Worm (Caenorhabditis elegans) whole organism, young adult: Measurements from ENCODE around the gene spp-12.

ENCODE experiments used
- B0035.1 ChIP-seq: sonication (generic microtip); optimal IDR thresholded peaks from 2 replicates; lab custom pipeline; 2016; ENCODE audit warnings: missing genetic modification characterization, mild to moderate bottlenecking, missing compliant biosample characterization, missing genotype, missing genetic modification reagents
- B0336.3 ChIP-seq: fragments of 200-800 bp; sonication (Bioruptor generic); IDR thresholded peaks from 2 replicates; pipeline ENCODE4 v1.3.6; 2022; ENCODE audit warnings: missing genetic modification characterization, missing compliant biosample characterization
- C17E4.6 ChIP-seq: fragments of 200-800 bp; sonication (Bioruptor generic); IDR thresholded peaks from 2 replicates; pipeline ENCODE4 v1.3.6; 2022; ENCODE audit warnings: missing genetic modification reagents, missing genetic modification characterization, missing compliant biosample characterization
- F10E7.11 ChIP-seq: sonication (generic microtip); optimal IDR thresholded peaks from 2 replicates; lab custom pipeline; 2017; ENCODE audit warnings: mild to moderate bottlenecking, missing genetic modification characterization, moderate library complexity, missing compliant biosample characterization
- F55B11.4 ChIP-seq: sonication (generic microtip); optimal IDR thresholded peaks from 2 replicates; lab custom pipeline; 2016; ENCODE audit warnings: missing compliant biosample characterization, missing genetic modification characterization, borderline replicate concordance; ENCODE audit not compliant: insufficient read depth
- F57A8.1 ChIP-seq: fragments of 200-800 bp; sonication (Bioruptor generic); optimal IDR thresholded peaks from 2 replicates; lab custom pipeline; 2018; ENCODE audit warnings: mild to moderate bottlenecking, missing genetic modification characterization, moderate library complexity, missing compliant biosample characterization
- Y53G8AR.9 ChIP-seq: fragments of 200-800 bp; sonication (Bioruptor generic); conservative IDR thresholded peaks from 2 replicates; pipeline ENCODE4 v1.3.6; 2022; ENCODE audit warnings: missing genetic modification reagents, missing genetic modification characterization, missing compliant biosample characterization
- Y67H2A.10 ChIP-seq: fragments of 200-800 bp; sonication (Bioruptor generic); conservative IDR thresholded peaks from 2 replicates; pipeline ENCODE4 v1.3.6; 2022; ENCODE audit warnings: missing genetic modification reagents, missing genetic modification characterization, missing compliant biosample characterization
- Y79H2A.3 ChIP-seq: fragments of 200-800 bp; sonication (Bioruptor generic); conservative IDR thresholded peaks from 2 replicates; pipeline ENCODE4 v1.3.6; 2022; ENCODE audit warnings: missing genetic modification reagents, missing genetic modification characterization, missing compliant biosample characterization
- Y95B8A.8 ChIP-seq: fragments of 200-800 bp; sonication (Bioruptor generic); IDR thresholded peaks from 2 replicates; pipeline ENCODE4 v1.3.6; 2022; ENCODE audit warnings: missing genetic modification reagents, missing genetic modification characterization, missing compliant biosample characterization
- ZK185.1 ChIP-seq: sonication (generic microtip); optimal IDR thresholded peaks from 2 replicates; lab custom pipeline; 2016; ENCODE audit warnings: mild to moderate bottlenecking, missing genetic modification characterization, missing compliant biosample characterization; ENCODE audit not compliant: poor library complexity, severe bottlenecking
- akir-1 ChIP-seq: fragments of 200-800 bp; sonication (Bioruptor generic); optimal IDR thresholded peaks from 2 replicates; lab custom pipeline; 2018; ENCODE audit warnings: mild to moderate bottlenecking, missing genetic modification characterization, moderate library complexity, missing compliant biosample characterization
- ama-1 ChIP-seq, 3 experiments: fragments of 150-350 bp in 1 of 3; sonication (generic microtip) in 2 of 3; optimal IDR thresholded peaks; 2 replicates each; lab custom pipeline; 2014 to 2018; ENCODE audit warnings: missing biosample characterization in 2 of 3, missing genetic modification characterization in 2 of 3, missing genetic modification reagents in 2 of 3
- atf-7 ChIP-seq: sonication (generic microtip); optimal IDR thresholded peaks from 2 replicates; lab custom pipeline; 2017; ENCODE audit warnings: mild to moderate bottlenecking, missing genetic modification characterization, missing compliant biosample characterization
- attf-3 ChIP-seq: fragments of 200-800 bp; sonication (Bioruptor generic); conservative IDR thresholded peaks from 2 replicates; pipeline ENCODE4 v1.3.6; 2022; ENCODE audit warnings: missing genetic modification reagents, missing genetic modification characterization, missing compliant biosample characterization
- bed-2 ChIP-seq: fragments of 200-800 bp; sonication (Bioruptor generic); IDR thresholded peaks from 2 replicates; pipeline ENCODE4 v1.3.6; 2022; ENCODE audit warnings: missing genetic modification reagents, missing genetic modification characterization, missing compliant biosample characterization
- cebp-1 ChIP-seq, 2 experiments: fragments of 200-800 bp in 1 of 2; sonication (Bioruptor generic) in 1 of 2; sonication (generic microtip) in 1 of 2; IDR thresholded peaks in 1 of 2; optimal IDR thresholded peaks in 1 of 2; 2 replicates each; pipeline versions ENCODE4 v1.3.6 to Lab custom; 2017 to 2022; ENCODE audit warnings: missing compliant biosample characterization in 2 of 2, missing genetic modification characterization in 2 of 2, mild to moderate bottlenecking in 1 of 2, missing genetic modification reagents in 1 of 2, moderate library complexity in 1 of 2
- ceh-58 ChIP-seq: fragments of 200-800 bp; sonication (Bioruptor generic); IDR thresholded peaks from 2 replicates; pipeline ENCODE4 v1.3.6; 2022; ENCODE audit warnings: missing genetic modification characterization, missing compliant biosample characterization
- dox-1 ChIP-seq: fragments of 200-800 bp; sonication (Bioruptor generic); IDR thresholded peaks from 2 replicates; pipeline ENCODE4 v1.3.6; 2022; ENCODE audit warnings: missing genetic modification reagents, missing genetic modification characterization, missing compliant biosample characterization
- dpff-1 ChIP-seq: sonication (generic microtip); optimal IDR thresholded peaks from 2 replicates; lab custom pipeline; 2017; ENCODE audit warnings: mild to moderate bottlenecking, missing genetic modification characterization, missing compliant biosample characterization
- efl-1 ChIP-seq: fragments of 150-350 bp; optimal IDR thresholded peaks from 2 replicates; lab custom pipeline; 2014; ENCODE audit warnings: missing biosample characterization, missing genetic modification reagents, missing genetic modification characterization
- lin-54 ChIP-seq: fragments of 200-800 bp; sonication (Bioruptor generic); optimal IDR thresholded peaks from 2 replicates; lab custom pipeline; 2018; ENCODE audit warnings: mild to moderate bottlenecking, missing genetic modification characterization, missing compliant biosample characterization
- madf-10 ChIP-seq: sonication (generic microtip); optimal IDR thresholded peaks from 2 replicates; lab custom pipeline; 2016; ENCODE audit warnings: mild to moderate bottlenecking, missing genetic modification characterization, missing compliant biosample characterization
- nhr-90 ChIP-seq: sonication (generic microtip); optimal IDR thresholded peaks from 2 replicates; lab custom pipeline; 2016; ENCODE audit warnings: missing genotype, mild to moderate bottlenecking, missing genetic modification characterization, missing compliant biosample characterization
- snpc-1.3 ChIP-seq: sonication (generic microtip); optimal IDR thresholded peaks from 2 replicates; lab custom pipeline; 2017; ENCODE audit warnings: missing genetic modification characterization, mild to moderate bottlenecking, missing compliant biosample characterization, antibody characterized with exemption, moderate library complexity, missing genotype, missing genetic modification reagents; ENCODE audit not compliant: insufficient read depth
- zfh-2 ChIP-seq: fragments of 200-800 bp; sonication (Bioruptor generic); conservative IDR thresholded peaks from 2 replicates; pipeline ENCODE4 v1.3.6; 2022; ENCODE audit warnings: missing genetic modification reagents, missing genetic modification characterization, missing compliant biosample characterization
- ztf-22 ChIP-seq: fragments of 200-800 bp; sonication (Bioruptor generic); optimal IDR thresholded peaks from 2 replicates; lab custom pipeline; 2018; ENCODE audit warnings: mild to moderate bottlenecking, missing genetic modification characterization, moderate library complexity, missing compliant biosample characterization
- ztf-25 ChIP-seq: fragments of 200-800 bp; sonication (Bioruptor generic); IDR thresholded peaks from 2 replicates; pipeline ENCODE4 v1.3.6; 2022; ENCODE audit warnings: missing genetic modification reagents, missing genetic modification characterization, missing compliant biosample characterization

The spp-12 gene

ce11 chrV:13845136-13845535, 44.5 kb upstream of the spp-12 start, which contains the start of gene srx-131:
Gene srx-131, plus strand, starts transcription at chrV:13845436.
- TF ChIP-seq attf-3 (GFP tag; lab: Robert Waterston, UW) (no peak), bed-2 (GFP tag; lab: Robert Waterston, UW) (no peak)
- TF ChIP-seq, all 124 proteins: peak for 0

- no peak for TF ChIP-seq nhr-90 (tag; lab: Kevin White, UChicago)
- TF ChIP-seq B0336.3 (GFP tag; lab: Robert Waterston, UW), result no peak
- TF ChIP-seq Y53G8AR.9 (GFP tag; lab: Robert Waterston, UW), result no peak
- no peak for TF ChIP-seq zfh-2 (GFP tag; lab: Robert Waterston, UW)
- no peak for TF ChIP-seq dox-1 (GFP tag; lab: Robert Waterston, UW)
- no peak for TF ChIP-seq snpc-1.3
- no peak for TF ChIP-seq efl-1 (GFP tag; lab: Kevin White, UChicago)
- TF ChIP-seq dpff-1, result no peak
Observed at ce11 chrV:13848379-13848778, 41.2 kb upstream of the spp-12 start, which contains the start of gene srx-133. Gene srx-133, plus strand, starts transcription at chrV:13848679.

ce11 chrV:13850170-13850569, 39.4 kb upstream of the spp-12 start, which contains the start of gene hpx-2:
Gene hpx-2, plus strand, starts transcription at chrV:13850470.
- TF ChIP-seq nhr-90 (tag; lab: Kevin White, UChicago), result no peak

ce11 chrV:13854306-13854705, 35.3 kb upstream of the spp-12 start, which contains the start of gene ttr-21:
Gene ttr-21, minus strand, starts transcription at chrV:13854405.
- TF ChIP-seq F10E7.11 (tag; lab: Kevin White, UChicago), result no peak
- no peak for TF ChIP-seq Y79H2A.3 (GFP tag; lab: Robert Waterston, UW)
- TF ChIP-seq B0035.1 (tag; lab: Kevin White, UChicago), result no peak
- TF ChIP-seq akir-1 (GFP tag; lab: Kevin White, UChicago), result no peak
- TF ChIP-seq cebp-1 (GFP tag; IDR thresholded peaks at IDR 0.05; lab: Robert Waterston, UW), result no peak
- TF ChIP-seq cebp-1 (tag; optimal IDR thresholded peaks at IDR 0.05; lab: Kevin White, UChicago), result no peak
- no peak for TF ChIP-seq ceh-58 (GFP tag; lab: Robert Waterston, UW)
- no peak for TF ChIP-seq Y67H2A.10
- no peak for TF ChIP-seq ztf-25 (GFP tag; lab: Robert Waterston, UW)
- TF ChIP-seq atf-7, result no peak
- TF ChIP-seq F57A8.1, result no peak
- TF ChIP-seq Y95B8A.8 (GFP tag; lab: Robert Waterston, UW), result no peak
- no peak for TF ChIP-seq dox-1 (GFP tag; lab: Robert Waterston, UW)
- no peak for TF ChIP-seq ama-1 (optimal IDR thresholded peaks at IDR 0.05; lab: Kevin White, UChicago)
- TF ChIP-seq ama-1 (GFP tag; optimal IDR thresholded peaks at IDR 0.05; lab: Kevin White, UChicago), result no peak
- TF ChIP-seq, all 124 proteins: peak for 0

- TF ChIP-seq bed-2 (GFP tag; lab: Robert Waterston, UW) (no peak), F57A8.1 (no peak), F55B11.4 (tag; lab: Kevin White, UChicago) (no peak), ZK185.1 (tag; lab: Kevin White, UChicago) (no peak)
Observed at ce11 chrV:13856376-13856775, 33.2 kb upstream of the spp-12 start, which contains the start of gene srx-134. Gene srx-134, minus strand, starts transcription at chrV:13856476.

ce11 chrV:13857132-13857531, 32.5 kb upstream of the spp-12 start, which contains the start of gene srx-136:
Gene srx-136, plus strand, starts transcription at chrV:13857432.
- TF ChIP-seq C17E4.6 (GFP tag; lab: Robert Waterston, UW) (no peak), ztf-22 (GFP tag; lab: Kevin White, UChicago) (no peak), madf-10 (tag; lab: Kevin White, UChicago) (no peak), lin-54 (GFP tag; lab: Kevin White, UChicago) (no peak)
